Fruit fly (Drosophila melanogaster) whole organism, embryonic: ENCODE measurements around the gene Mks1.

Experiments used
- CG10543 ChIP-seq: fragments of 200-800 bp; sonication (Bioruptor generic); optimal IDR thresholded peaks from 3 replicates; lab custom pipeline; 2017; ENCODE audit warnings: missing biosample characterization, mild to moderate bottlenecking, missing genetic modification characterization, moderate library complexity
- CG10979 ChIP-seq: fragments of 200-800 bp; sonication (Bioruptor generic); optimal IDR thresholded peaks from 2 replicates; lab custom pipeline; 2018; ENCODE audit warnings: missing biosample characterization, mild to moderate bottlenecking, missing genetic modification characterization, moderate library complexity
- CG11247 ChIP-seq: fragments of 200-800 bp; sonication (Bioruptor generic); IDR thresholded peaks from 2 replicates; pipeline ENCODE4 v1.3.6; 2022; ENCODE audit warnings: missing biosample characterization, missing genetic modification characterization
- CG11398 ChIP-seq: fragments of 200-800 bp; sonication (Bioruptor generic); optimal IDR thresholded peaks from 2 replicates; lab custom pipeline; 2016; ENCODE audit warnings: missing biosample characterization, missing genetic modification characterization
- CG11456 ChIP-seq: fragments of 200-800 bp; sonication (Bioruptor generic); IDR thresholded peaks from 3 replicates; pipeline ENCODE4 v1.3.6; 2022; ENCODE audit warnings: missing biosample characterization, missing genetic modification characterization
- CG14014 ChIP-seq: fragments of 200-800 bp; sonication (Bioruptor generic); IDR thresholded peaks from 2 replicates; pipeline ENCODE4 v1.3.6; 2022; ENCODE audit warnings: missing biosample characterization, missing genetic modification characterization
- CG15011 ChIP-seq: fragments of 200-800 bp; sonication (Bioruptor generic); optimal IDR thresholded peaks from 3 replicates; lab custom pipeline; 2018; ENCODE audit warnings: missing biosample characterization, mild to moderate bottlenecking, missing genetic modification characterization
- CG1603 ChIP-seq: fragments of 200-800 bp; sonication (Bioruptor generic); optimal IDR thresholded peaks from 2 replicates; lab custom pipeline; 2019; ENCODE audit warnings: missing biosample characterization, mild to moderate bottlenecking, missing genetic modification characterization, moderate library complexity
- CG16815 ChIP-seq: fragments of 200-800 bp; sonication (Bioruptor generic); optimal IDR thresholded peaks from 3 replicates; lab custom pipeline; 2017; ENCODE audit warnings: missing biosample characterization, mild to moderate bottlenecking, missing genetic modification characterization
- CG17568 ChIP-seq: fragments of 200-800 bp; sonication (Bioruptor generic); optimal IDR thresholded peaks from 2 replicates; lab custom pipeline; 2018; ENCODE audit warnings: missing biosample characterization, mild to moderate bottlenecking, missing genetic modification characterization, moderate library complexity
- CG18262 ChIP-seq: fragments of 200-800 bp; optimal IDR thresholded peaks from 3 replicates; lab custom pipeline; 2019; ENCODE audit warnings: missing biosample characterization, mild to moderate bottlenecking, missing genetic modification characterization, moderate library complexity
- CG31224 ChIP-seq: fragments of 200-800 bp; sonication (Bioruptor generic); IDR thresholded peaks from 2 replicates; pipeline ENCODE4 v1.3.6; 2022; ENCODE audit warnings: missing biosample characterization, missing genetic modification characterization
- CG31388 ChIP-seq: fragments of 200-800 bp; sonication (Bioruptor generic); optimal IDR thresholded peaks from 2 replicates; lab custom pipeline; 2016; ENCODE audit warnings: missing biosample characterization, missing genetic modification characterization
- CG4328 ChIP-seq: fragments of 200-800 bp; sonication (Bioruptor generic); optimal IDR thresholded peaks from 3 replicates; lab custom pipeline; 2017; ENCODE audit warnings: missing biosample characterization, missing genetic modification reagents, missing genetic modification characterization
- CG4854 ChIP-seq: fragments of 200-800 bp; sonication (Bioruptor generic); optimal IDR thresholded peaks from 2 replicates; lab custom pipeline; 2016; ENCODE audit warnings: missing biosample characterization, missing genetic modification characterization, inconsistent platforms
- CG6689 ChIP-seq: fragments of 200-800 bp; sonication (Bioruptor generic); IDR thresholded peaks from 2 replicates; pipeline ENCODE4 v1.3.6; 2022; ENCODE audit warnings: missing biosample characterization, missing genetic modification characterization
- CG7786 ChIP-seq: fragments of 200-800 bp; sonication (Bioruptor generic); optimal IDR thresholded peaks from 2 replicates; lab custom pipeline; 2016; ENCODE audit warnings: missing biosample characterization, missing genetic modification characterization
- CG8478 ChIP-seq: fragments of >200 bp; optimal IDR thresholded peaks from 2 replicates; lab custom pipeline; 2018
- CG9817 ChIP-seq: fragments of 200-800 bp; sonication (Bioruptor generic); optimal IDR thresholded peaks from 2 replicates; lab custom pipeline; 2018; ENCODE audit warnings: missing biosample characterization, mild to moderate bottlenecking, missing genetic modification characterization, moderate library complexity
- D ChIP-seq, 2 experiments: fragments of 200-800 bp in 1 of 2; fragments of >200 bp in 1 of 2; sonication (Bioruptor generic) in 1 of 2; optimal IDR thresholded peaks; 2 replicates in 1 of 2; 3 replicates in 1 of 2; lab custom pipeline; 2017; ENCODE audit warnings: mild to moderate bottlenecking in 1 of 2, missing biosample characterization in 1 of 2, missing genetic modification characterization in 1 of 2, missing genetic modification reagents in 1 of 2
- D19A ChIP-seq: fragments of 200-800 bp; optimal IDR thresholded peaks from 3 replicates; lab custom pipeline; 2019; ENCODE audit warnings: missing biosample characterization, mild to moderate bottlenecking, missing genetic modification characterization, moderate library complexity
- Dp ChIP-seq: fragments of 200-800 bp; sonication (Bioruptor generic); optimal IDR thresholded peaks from 2 replicates; lab custom pipeline; 2018; ENCODE audit warnings: missing biosample characterization, mild to moderate bottlenecking, missing genetic modification characterization, moderate library complexity
- Elba2 ChIP-seq: fragments of 200-800 bp; sonication (Bioruptor generic); optimal IDR thresholded peaks from 3 replicates; lab custom pipeline; 2016; ENCODE audit warnings: missing biosample characterization, missing genetic modification characterization
- H2.0 ChIP-seq: fragments of 200-800 bp; sonication (Bioruptor generic); IDR thresholded peaks from 2 replicates; pipeline ENCODE4 v1.3.6; 2022; ENCODE audit warnings: missing biosample characterization, missing genetic modification characterization
- Hr3 ChIP-seq: fragments of 200-800 bp; sonication (Bioruptor generic); optimal IDR thresholded peaks from 3 replicates; lab custom pipeline; 2016; ENCODE audit warnings: missing biosample characterization, missing genetic modification characterization
- Hr78 ChIP-seq, 2 experiments: fragments of 200-800 bp in 1 of 2; fragments of >200 bp in 1 of 2; sonication (Bioruptor generic) in 1 of 2; optimal IDR thresholded peaks; 2 replicates each; lab custom pipeline; 2017 to 2019; ENCODE audit warnings: missing biosample characterization in 2 of 2, missing genetic modification characterization in 2 of 2, mild to moderate bottlenecking in 1 of 2, moderate library complexity in 1 of 2
- Hsf ChIP-seq: fragments of 200-800 bp; sonication (Bioruptor generic); optimal IDR thresholded peaks from 3 replicates; lab custom pipeline; 2016; ENCODE audit warnings: missing biosample characterization, missing genetic modification characterization
- Lim3 ChIP-seq: fragments of 200-800 bp; sonication (Bioruptor generic); IDR thresholded peaks from 2 replicates; pipeline ENCODE4 v1.3.6; 2022; ENCODE audit warnings: missing biosample characterization, missing genetic modification characterization
- Nf-YA ChIP-seq: fragments of 200-800 bp; sonication (Bioruptor generic); IDR thresholded peaks from 2 replicates; pipeline ENCODE4 v1.3.6; 2022; ENCODE audit warnings: missing biosample characterization, missing genetic modification characterization
- Opbp ChIP-seq: fragments of 200-800 bp; sonication (Bioruptor generic); IDR thresholded peaks from 3 replicates; pipeline ENCODE4 v1.3.6; 2022; ENCODE audit warnings: missing biosample characterization, missing genetic modification characterization; ENCODE audit not compliant: partially characterized antibody
- Poxn ChIP-seq: fragments of 200-800 bp; sonication (Bioruptor generic); IDR thresholded peaks from 2 replicates; pipeline ENCODE4 v1.3.6; 2022; ENCODE audit warnings: missing biosample characterization, missing genetic modification characterization
- aop ChIP-seq: fragments of 200-800 bp; sonication (Bioruptor generic); IDR thresholded peaks from 2 replicates; pipeline ENCODE4 v1.3.6; 2022; ENCODE audit warnings: missing biosample characterization, missing genetic modification characterization
- chm ChIP-seq: fragments of 200-800 bp; sonication (Bioruptor generic); IDR thresholded peaks from 2 replicates; pipeline ENCODE4 v1.3.6; 2022; ENCODE audit warnings: missing biosample characterization, missing genetic modification characterization
- danr ChIP-seq: fragments of 200-800 bp; sonication (Bioruptor generic); IDR thresholded peaks from 2 replicates; pipeline ENCODE4 v1.3.6; 2022; ENCODE audit warnings: missing biosample characterization, missing genetic modification characterization
- ems ChIP-seq: fragments of 200-800 bp; sonication (Bioruptor generic); optimal IDR thresholded peaks from 3 replicates; lab custom pipeline; 2016; ENCODE audit warnings: missing biosample characterization, missing genetic modification characterization
- eyg ChIP-seq: fragments of 200-800 bp; sonication (Bioruptor generic); optimal IDR thresholded peaks from 3 replicates; lab custom pipeline; 2016; ENCODE audit warnings: missing biosample characterization, missing genetic modification characterization
- fd3F ChIP-seq: fragments of 200-800 bp; sonication (Bioruptor generic); optimal IDR thresholded peaks from 2 replicates; lab custom pipeline; 2018; ENCODE audit warnings: missing biosample characterization, mild to moderate bottlenecking, missing genetic modification characterization, moderate library complexity
- ken ChIP-seq: fragments of 200-800 bp; sonication (Bioruptor generic); IDR thresholded peaks from 3 replicates; pipeline ENCODE4 v1.3.6; 2022; ENCODE audit warnings: missing biosample characterization, missing genetic modification characterization
- lmd ChIP-seq: fragments of 200-800 bp; sonication (Bioruptor generic); IDR thresholded peaks from 2 replicates; pipeline ENCODE4 v1.3.6; 2022; ENCODE audit warnings: missing biosample characterization, missing genetic modification characterization
- nau ChIP-seq: fragments of 200-800 bp; sonication (Bioruptor generic); optimal IDR thresholded peaks from 3 replicates; lab custom pipeline; 2017; ENCODE audit warnings: missing biosample characterization, mild to moderate bottlenecking, missing genetic modification characterization, missing genetic modification reagents
- nerfin-2 ChIP-seq: fragments of 200-800 bp; sonication (Bioruptor generic); IDR thresholded peaks from 2 replicates; pipeline ENCODE4 v1.3.6; 2022; ENCODE audit warnings: missing biosample characterization, missing genetic modification characterization; ENCODE audit not compliant: partially characterized antibody
- onecut ChIP-seq: fragments of 200-800 bp; sonication (Bioruptor generic); IDR thresholded peaks from 2 replicates; pipeline ENCODE4 v1.3.6; 2022; ENCODE audit warnings: missing biosample characterization, missing genetic modification characterization
- org-1 ChIP-seq: fragments of 200-800 bp; sonication (Bioruptor generic); optimal IDR thresholded peaks from 2 replicates; lab custom pipeline; 2017; ENCODE audit warnings: missing biosample characterization, missing genetic modification characterization
- psq ChIP-seq: fragments of 200-800 bp; sonication (Bioruptor generic); optimal IDR thresholded peaks from 2 replicates; lab custom pipeline; 2017; ENCODE audit warnings: missing biosample characterization, missing genetic modification characterization
- sc ChIP-seq, 3 experiments: fragments of >200 bp in 2 of 3; fragments of 200-800 bp in 1 of 3; sonication (Bioruptor generic) in 1 of 3; optimal IDR thresholded peaks; 2 replicates in 2 of 3; 3 replicates in 1 of 3; lab custom pipeline; 2017; ENCODE audit warnings: mild to moderate bottlenecking in 1 of 3, missing biosample characterization in 1 of 3, missing genetic modification characterization in 1 of 3, missing genetic modification reagents in 1 of 3
- seq ChIP-seq: fragments of 200-800 bp; sonication (Bioruptor generic); IDR thresholded peaks from 2 replicates; pipeline ENCODE4 v1.3.6; 2022; ENCODE audit warnings: missing biosample characterization, missing genetic modification characterization
- tin ChIP-seq: fragments of 200-800 bp; sonication (Bioruptor generic); optimal IDR thresholded peaks from 3 replicates; lab custom pipeline; 2016; ENCODE audit warnings: missing biosample characterization, missing genetic modification characterization
- z ChIP-seq: fragments of 200-800 bp; sonication (Bioruptor generic); IDR thresholded peaks from 3 replicates; pipeline ENCODE4 v1.3.6; 2022; ENCODE audit warnings: missing biosample characterization, missing genetic modification characterization
- zen ChIP-seq: fragments of 200-800 bp; sonication (Bioruptor generic); optimal IDR thresholded peaks from 3 replicates; lab custom pipeline; 2018; ENCODE audit warnings: missing biosample characterization, mild to moderate bottlenecking, missing genetic modification characterization, moderate library complexity
- zfh2 ChIP-seq: fragments of 200-800 bp; sonication (Bioruptor generic); optimal IDR thresholded peaks from 2 replicates; lab custom pipeline; 2016; ENCODE audit warnings: missing biosample characterization, missing genetic modification characterization

The Mks1 gene

DNA sequence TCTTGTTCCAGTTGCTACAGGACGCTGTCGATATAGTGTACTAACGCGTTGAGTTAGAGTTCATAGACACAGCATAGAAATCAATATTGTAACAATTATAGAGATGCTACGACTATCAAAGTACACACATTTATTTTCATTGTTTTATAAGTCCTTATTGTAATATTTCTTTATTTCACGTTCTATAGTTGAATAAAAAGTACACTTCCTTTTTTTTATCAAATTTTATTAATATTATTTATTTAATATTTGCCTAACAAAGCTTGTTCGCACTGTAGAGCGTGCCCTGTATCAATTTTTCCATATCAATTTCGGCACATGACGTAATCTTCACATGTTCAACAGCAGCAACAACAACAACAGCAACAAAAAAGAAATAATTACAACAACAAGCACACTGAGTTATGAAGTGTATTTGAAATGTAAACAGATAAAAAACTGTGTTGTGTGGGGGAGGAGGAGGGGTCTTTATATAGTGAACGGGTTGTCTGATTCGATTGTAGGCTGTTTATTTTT, 22.4 kb downstream of the Mks1 start (continued):
- TF ChIP-seq Elba2, result no peak
- no peak for TF ChIP-seq chm (GFP tag; lab: Robert Waterston, UW)
- peak; percentile 57 for TF ChIP-seq tin (GFP tag; lab: Kevin White, UChicago)
- TF ChIP-seq CG8478 (lab: Kevin White, UChicago), result no peak
- TF ChIP-seq CG17568 (GFP tag; lab: Kevin White, UChicago), result peak; percentile 39
- peak; percentile 57 for TF ChIP-seq danr (GFP tag; lab: Robert Waterston, UW)
- peak; percentile 43; the same call in 1 of the 2 replicates for TF ChIP-seq CG11247 (GFP tag; lab: Robert Waterston, UW)
- no peak for TF ChIP-seq nau (GFP tag; lab: Kevin White, UChicago)
- TF ChIP-seq eyg, result no peak
- TF ChIP-seq CG18262 (tag; lab: Kevin White, UChicago), result peak; percentile 85
- TF ChIP-seq Nf-YA (GFP tag; lab: Robert Waterston, UW), result no peak
- TF ChIP-seq sc (optimal IDR thresholded peaks at IDR 0.05; lab: Kevin White, UChicago), result no peak
- peak; percentile 56 for TF ChIP-seq sc (GFP tag; optimal IDR thresholded peaks at IDR 0.05; lab: Kevin White, UChicago)
- TF ChIP-seq ems (GFP tag; lab: Kevin White, UChicago), result peak; percentile 16
- peak; percentile 75 for TF ChIP-seq CG10979 (tag; lab: Kevin White, UChicago)
- TF ChIP-seq D19A (tag; lab: Kevin White, UChicago), result peak; percentile 82
- TF ChIP-seq CG4854 (GFP tag; lab: Kevin White, UChicago), result no peak
- TF ChIP-seq CG1603 (tag; lab: Kevin White, UChicago), result no peak
- TF ChIP-seq CG7786 (GFP tag; lab: Kevin White, UChicago), result no peak
- TF ChIP-seq z, result no peak
- no peak for TF ChIP-seq D (optimal IDR thresholded peaks at IDR 0.05; lab: Kevin White, UChicago)
- TF ChIP-seq D (GFP tag; optimal IDR thresholded peaks at IDR 0.05; lab: Kevin White, UChicago), result peak; percentile 64
- peak; percentile 47 for TF ChIP-seq zen
- peak; percentile 69 for TF ChIP-seq CG31224 (GFP tag; lab: Robert Waterston, UW)
- TF ChIP-seq CG11456 (GFP tag; lab: Robert Waterston, UW), result 0 out of 3 replicates have a peak, but pooled peaks have one; percentile 23
- no peak for TF ChIP-seq nerfin-2 (GFP tag; lab: Robert Waterston, UW)
- peak; percentile 76 for TF ChIP-seq CG14014
- TF ChIP-seq H2.0 (GFP tag; lab: Robert Waterston, UW), result peak; percentile 70
- TF ChIP-seq psq (GFP tag; lab: Kevin White, UChicago), result peak; percentile 20
- TF ChIP-seq aop (GFP tag; lab: Robert Waterston, UW), result no peak
- TF ChIP-seq Lim3, result no peak
- peak; percentile 6 for TF ChIP-seq zfh2 (GFP tag; lab: Kevin White, UChicago)
- TF ChIP-seq CG9817, result peak; percentile 84
- no peak for TF ChIP-seq Opbp (GFP tag; lab: Robert Waterston, UW)
- no peak for TF ChIP-seq Hsf (GFP tag; lab: Kevin White, UChicago)
- 0 out of 3 replicates have a peak, but pooled peaks have one; percentile 8 for TF ChIP-seq ken (GFP tag; lab: Robert Waterston, UW)
- peak; percentile 79 for TF ChIP-seq CG4328 (GFP tag; lab: Kevin White, UChicago)
- TF ChIP-seq Poxn, result no peak
- no peak for TF ChIP-seq CG31388 (GFP tag; lab: Kevin White, UChicago)
- TF ChIP-seq CG6689 (GFP tag; lab: Robert Waterston, UW), result peak; percentile 81
- peak; percentile 76 for TF ChIP-seq fd3F (GFP tag; lab: Kevin White, UChicago)
- peak; percentile 63 for TF ChIP-seq org-1 (GFP tag; lab: Kevin White, UChicago)
- peak; percentile 78 for TF ChIP-seq lmd (GFP tag; lab: Robert Waterston, UW)
- TF ChIP-seq onecut (GFP tag; lab: Robert Waterston, UW), result 0 out of 2 replicates have a peak, but pooled peaks have one; percentile 30
- TF ChIP-seq CG16815 (GFP tag; lab: Kevin White, UChicago), result peak; percentile 55
- TF ChIP-seq CG10543 (GFP tag; lab: Kevin White, UChicago), result peak; percentile 92
- TF ChIP-seq seq (GFP tag; lab: Robert Waterston, UW), result peak; percentile 65
- peak; percentile 62 for TF ChIP-seq Hr3
- no peak for TF ChIP-seq CG15011 (GFP tag; lab: Kevin White, UChicago)
- no peak for TF ChIP-seq CG11398 (GFP tag; lab: Kevin White, UChicago)
- peak in 1 of 2 experiments; percentile 50 for TF ChIP-seq Hr78 (GFP tag; optimal IDR thresholded peaks at IDR 0.05; lab: Kevin White, UChicago)
- no peak for TF ChIP-seq Dp (GFP tag; lab: Kevin White, UChicago)
